Fruit fly (Drosophila melanogaster): ENCODE results near the gene Ent2.

DNA sequence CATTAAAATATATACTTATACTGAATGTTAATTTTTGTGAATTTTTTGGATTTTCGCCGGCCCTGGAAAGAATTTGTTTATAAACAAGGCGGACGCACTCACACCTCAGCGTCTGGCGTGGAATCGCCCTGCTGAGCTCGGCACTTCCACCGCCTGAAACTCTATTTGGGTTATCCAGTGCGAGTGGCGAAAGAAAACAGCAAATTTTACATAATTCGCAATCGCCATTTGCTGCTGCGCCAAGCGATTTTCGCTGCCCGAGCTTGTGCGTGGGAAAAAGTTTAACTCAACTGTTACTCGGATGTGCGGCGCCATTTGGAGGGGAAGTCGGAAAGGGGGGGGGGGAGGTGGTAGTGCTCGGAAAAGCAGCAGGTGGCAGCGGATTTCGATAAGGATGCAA, 29.1 kb upstream of the Ent2 start:
- TF ChIP-seq Blimp-1 (GFP tag; optimal IDR thresholded peaks at IDR 0.05) (no peak), CG10669 (GFP tag; optimal IDR thresholded peaks at IDR 0.05) (no peak), dac (GFP tag; optimal IDR thresholded peaks at IDR 0.05) (no peak), esn (GFP tag; optimal IDR thresholded peaks at IDR 0.05) (no peak), CG4318 (GFP tag; optimal IDR thresholded peaks at IDR 0.05) (no peak), acj6 (GFP tag; optimal IDR thresholded peaks at IDR 0.05) (no peak), CG6808 (GFP tag; optimal IDR thresholded peaks at IDR 0.05) (no peak), Lpt (GFP tag; optimal IDR thresholded peaks at IDR 0.05) (no peak), Sox15 (GFP tag; optimal IDR thresholded peaks at IDR 0.05) (no peak), Smox (GFP tag; optimal IDR thresholded peaks at IDR 0.05) (no peak), CG11294 (GFP tag; IDR thresholded peaks at IDR 0.05) (no peak), Sox102F (GFP tag; optimal IDR thresholded peaks at IDR 0.05) (no peak), CG10631 (GFP tag; optimal IDR thresholded peaks at IDR 0.05) (no peak)
